Worm (Caenorhabditis elegans) whole organism, midembryonic: ENCODE results near the gene F11G11.13.

ENCODE experiments used
- T22C8.4 ChIP-seq: fragments of 200-800 bp; sonication (Bioruptor generic); IDR thresholded peaks from 2 replicates; pipeline ENCODE4 v1.3.6; 2022; ENCODE audit warnings: missing genetic modification characterization, missing compliant biosample characterization
- cog-1 ChIP-seq: sonication (generic microtip); optimal IDR thresholded peaks from 2 replicates; lab custom pipeline; 2016; ENCODE audit warnings: missing genetic modification characterization, missing compliant biosample characterization
- flt-1 ChIP-seq: fragments of 200-800 bp; sonication (Bioruptor generic); IDR thresholded peaks from 2 replicates; pipeline ENCODE4 v1.3.6; 2022; ENCODE audit warnings: missing genetic modification characterization, missing compliant biosample characterization
- klf-2 ChIP-seq: fragments of 200-800 bp; sonication (Bioruptor generic); conservative IDR thresholded peaks from 2 replicates; pipeline ENCODE4 v1.3.6; 2022; ENCODE audit warnings: missing genetic modification reagents, missing genetic modification characterization, missing compliant biosample characterization
- med-1 ChIP-seq: sonication (generic microtip); optimal IDR thresholded peaks from 2 replicates; lab custom pipeline; 2017; ENCODE audit warnings: missing genetic modification characterization, mild to moderate bottlenecking, missing compliant biosample characterization, antibody characterized with exemption, missing genetic modification reagents; ENCODE audit not compliant: insufficient read depth
- ztf-23 ChIP-seq: fragments of 200-800 bp; sonication (Bioruptor generic); IDR thresholded peaks from 2 replicates; pipeline ENCODE4 v1.3.6; 2022; ENCODE audit warnings: missing genetic modification reagents, missing genetic modification characterization, missing compliant biosample characterization
- ztf-29 ChIP-seq: fragments of 200-800 bp; sonication (Bioruptor generic); IDR thresholded peaks from 2 replicates; pipeline ENCODE4 v1.3.6; 2022; ENCODE audit warnings: missing genetic modification reagents, missing genetic modification characterization, missing compliant biosample characterization

ce11 chrII:4885976-4886375, 10.0 kb upstream of the F11G11.13 start, which contains the start of gene R05F9.7:
- TF ChIP-seq flt-1 (GFP tag; lab: Robert Waterston, UW) (no peak), T22C8.4 (GFP tag; lab: Robert Waterston, UW) (no peak), med-1 (GFP tag; lab: Kevin White, UChicago) (no peak), ztf-29 (no peak), ztf-23 (GFP tag; lab: Robert Waterston, UW) (no peak), cog-1 (tag; lab: Kevin White, UChicago) (no peak), klf-2 (GFP tag; lab: Robert Waterston, UW) (no peak)
